Fruit fly (Drosophila melanogaster): ENCODE data around the gene ND-B14.5B.

dm6 chr2L:3124500-3124977 is 21.1 kb downstream of the ND-B14.5B start:
- TF ChIP-seq EcR (GFP tag; optimal IDR thresholded peaks at IDR 0.05), result no peak
- TF ChIP-seq CG8478 (optimal IDR thresholded peaks at IDR 0.05), result no peak
- no peak for TF ChIP-seq pan (optimal IDR thresholded peaks at IDR 0.05)
- no peak for TF ChIP-seq psq (optimal IDR thresholded peaks at IDR 0.05)
- no peak for TF ChIP-seq usp (GFP tag; optimal IDR thresholded peaks at IDR 0.05)
- peak; percentile 77 for TF ChIP-seq Dll (optimal IDR thresholded peaks at IDR 0.05)

Data from whole organism.